Worm (Caenorhabditis elegans) whole organism, L1 larva: ENCODE results near the gene C29F9.5.

Experiments
- F16B12.6 ChIP-seq: fragments of 150-350 bp; optimal IDR thresholded peaks from 2 replicates; lab custom pipeline; 2014; ENCODE audit warnings: missing biosample characterization, missing genetic modification characterization
- aha-1 ChIP-seq: fragments of 150-350 bp; optimal IDR thresholded peaks from 2 replicates; lab custom pipeline; 2014; ENCODE audit warnings: missing biosample characterization, missing genetic modification characterization
- aly-2 ChIP-seq: fragments of 150-350 bp; optimal IDR thresholded peaks from 2 replicates; lab custom pipeline; 2014; ENCODE audit warnings: missing biosample characterization, missing genetic modification characterization
- ama-1 ChIP-seq: fragments of 150-350 bp; optimal IDR thresholded peaks from 2 replicates; lab custom pipeline; 2014
- ceh-82 ChIP-seq, 3 experiments: fragments of 150-350 bp in 1 of 3; sonication (generic microtip) in 2 of 3; optimal IDR thresholded peaks; 2 replicates each; lab custom pipeline; 2014 to 2017; ENCODE audit warnings: missing biosample characterization in 3 of 3, missing genetic modification characterization in 3 of 3
- dpl-1 ChIP-seq, 3 experiments: fragments of 150-350 bp in 2 of 3; sonication (generic microtip) in 1 of 3; optimal IDR thresholded peaks; 2 replicates each; lab custom pipeline; 2014 to 2017; ENCODE audit warnings: missing biosample characterization in 3 of 3, missing genetic modification characterization in 3 of 3, missing genetic modification reagents in 3 of 3
- efl-1 ChIP-seq, 4 experiments: fragments of 150-350 bp; optimal IDR thresholded peaks in 3 of 4; peaks in 1 of 4; 1 replicate in 1 of 4; 2 replicates in 3 of 4; lab custom pipeline; 2014; ENCODE audit warnings: missing biosample characterization in 2 of 4, missing genetic modification characterization in 2 of 4, missing genetic modification reagents in 2 of 4
- efl-3 ChIP-seq: fragments of 200-800 bp; sonication (Bioruptor generic); optimal IDR thresholded peaks from 2 replicates; lab custom pipeline; 2018; ENCODE audit warnings: mild to moderate bottlenecking, missing genetic modification characterization, missing compliant biosample characterization
- egl-13 ChIP-seq: sonication (generic microtip); optimal IDR thresholded peaks from 2 replicates; lab custom pipeline; 2016; ENCODE audit warnings: missing genotype, missing genetic modification reagents, missing genetic modification characterization, missing compliant biosample characterization
- egl-27 ChIP-seq, 2 experiments: fragments of 150-350 bp in 1 of 2; sonication (generic microtip); optimal IDR thresholded peaks; 3 replicates each; lab custom pipeline; 2017 to 2018; ENCODE audit warnings: missing biosample characterization in 2 of 2, missing genetic modification characterization in 2 of 2, missing genetic modification reagents in 2 of 2
- elt-2 ChIP-seq: sonication (generic microtip); optimal IDR thresholded peaks from 2 replicates; lab custom pipeline; 2016; ENCODE audit warnings: missing genetic modification characterization, mild to moderate bottlenecking, inconsistent platforms, missing compliant biosample characterization, missing genetic modification reagents
- fkh-10 ChIP-seq: sonication (generic microtip); optimal IDR thresholded peaks from 2 replicates; lab custom pipeline; 2017; ENCODE audit warnings: missing biosample characterization, missing genetic modification reagents, missing genetic modification characterization
- fkh-4 ChIP-seq: sonication (generic microtip); optimal IDR thresholded peaks from 2 replicates; lab custom pipeline; 2016; ENCODE audit warnings: missing compliant biosample characterization, missing genetic modification characterization, borderline replicate concordance
- fkh-8 ChIP-seq: sonication (generic microtip); optimal IDR thresholded peaks from 2 replicates; lab custom pipeline; 2016; ENCODE audit warnings: mild to moderate bottlenecking, missing genetic modification characterization, missing compliant biosample characterization
- fos-1 ChIP-seq: fragments of 150-350 bp; optimal IDR thresholded peaks from 2 replicates; lab custom pipeline; 2014; ENCODE audit warnings: missing biosample characterization, missing genetic modification characterization
- grh-1 ChIP-seq: fragments of 200-800 bp; sonication (Bioruptor generic); IDR thresholded peaks from 2 replicates; pipeline ENCODE4 v1.3.6; 2022; ENCODE audit warnings: missing genetic modification reagents, missing genetic modification characterization, missing compliant biosample characterization
- hpl-2 ChIP-seq: fragments of 150-350 bp; optimal IDR thresholded peaks from 2 replicates; lab custom pipeline; 2014; ENCODE audit warnings: missing biosample characterization, missing genetic modification reagents, missing genetic modification characterization
- isw-1 ChIP-seq: fragments of 200-800 bp; sonication (Bioruptor generic); IDR thresholded peaks from 2 replicates; pipeline ENCODE4 v1.3.6; 2022; ENCODE audit warnings: missing genetic modification characterization, missing compliant biosample characterization
- jun-1 ChIP-seq: fragments of 150-350 bp; optimal IDR thresholded peaks from 2 replicates; lab custom pipeline; 2014; ENCODE audit warnings: missing biosample characterization, missing genetic modification reagents, missing genetic modification characterization
- lir-3 ChIP-seq: sonication (generic microtip); optimal IDR thresholded peaks from 2 replicates; lab custom pipeline; 2016; ENCODE audit warnings: mild to moderate bottlenecking, missing genetic modification characterization, moderate library complexity, missing compliant biosample characterization; ENCODE audit not compliant: poor library complexity
- mab-9 ChIP-seq: fragments of 200-800 bp; sonication (Bioruptor generic); IDR thresholded peaks from 2 replicates; pipeline ENCODE4 v1.3.6; 2022; ENCODE audit warnings: missing genetic modification reagents, missing genetic modification characterization, missing compliant biosample characterization
- mef-2 ChIP-seq: fragments of 150-350 bp; optimal IDR thresholded peaks from 2 replicates; lab custom pipeline; 2014; ENCODE audit warnings: missing biosample characterization, missing genetic modification characterization
- mep-1 ChIP-seq: fragments of 150-350 bp; optimal IDR thresholded peaks from 2 replicates; lab custom pipeline; 2014; ENCODE audit warnings: missing biosample characterization, missing genetic modification characterization
- nhr-12 ChIP-seq: sonication (generic microtip); optimal IDR thresholded peaks from 2 replicates; lab custom pipeline; 2017; ENCODE audit warnings: missing biosample characterization, missing genetic modification characterization
- nhr-19 ChIP-seq: fragments of 200-800 bp; sonication (Bioruptor generic); conservative IDR thresholded peaks from 2 replicates; pipeline ENCODE4 v1.3.6; 2022; ENCODE audit warnings: missing genetic modification characterization, missing compliant biosample characterization
- nhr-237 ChIP-seq: fragments of 150-350 bp; optimal IDR thresholded peaks from 2 replicates; lab custom pipeline; 2014; ENCODE audit warnings: missing biosample characterization, missing genetic modification characterization
- nhr-28 ChIP-seq: fragments of 150-350 bp; optimal IDR thresholded peaks from 2 replicates; lab custom pipeline; 2014; ENCODE audit warnings: missing biosample characterization, missing genetic modification characterization
- nhr-47 ChIP-seq: sonication (generic microtip); optimal IDR thresholded peaks from 2 replicates; lab custom pipeline; 2016; ENCODE audit warnings: mild to moderate bottlenecking, missing genetic modification characterization, moderate library complexity, missing compliant biosample characterization
- nhr-84 ChIP-seq: sonication (generic microtip); optimal IDR thresholded peaks from 2 replicates; lab custom pipeline; 2017; ENCODE audit warnings: missing biosample characterization, missing genetic modification characterization
- pax-3 ChIP-seq: fragments of 200-800 bp; sonication (Bioruptor generic); optimal IDR thresholded peaks from 2 replicates; lab custom pipeline; 2018; ENCODE audit warnings: mild to moderate bottlenecking, missing genetic modification characterization, moderate library complexity, missing compliant biosample characterization
- snpc-4 ChIP-seq: fragments of 150-350 bp; optimal IDR thresholded peaks from 2 replicates; lab custom pipeline; 2014; ENCODE audit warnings: missing biosample characterization, missing genetic modification characterization
- snu-23 ChIP-seq: sonication (generic microtip); optimal IDR thresholded peaks from 2 replicates; lab custom pipeline; 2016; ENCODE audit warnings: missing genetic modification characterization, missing compliant biosample characterization
- sox-4 ChIP-seq: sonication (generic microtip); optimal IDR thresholded peaks from 2 replicates; lab custom pipeline; 2016; ENCODE audit warnings: missing genetic modification characterization, missing compliant biosample characterization
- sup-37 ChIP-seq: fragments of 200-800 bp; sonication (Bioruptor generic); optimal IDR thresholded peaks from 2 replicates; lab custom pipeline; 2018; ENCODE audit warnings: mild to moderate bottlenecking, missing genetic modification characterization, missing compliant biosample characterization
- tbx-2 ChIP-seq: sonication (generic microtip); optimal IDR thresholded peaks from 2 replicates; lab custom pipeline; 2016; ENCODE audit warnings: missing genetic modification characterization, missing compliant biosample characterization
- unc-130 ChIP-seq: fragments of 150-350 bp; optimal IDR thresholded peaks from 2 replicates; lab custom pipeline; 2017; ENCODE audit warnings: missing biosample characterization, missing genetic modification characterization, inconsistent platforms
- unc-30 ChIP-seq: sonication (generic microtip); optimal IDR thresholded peaks from 2 replicates; lab custom pipeline; 2017; ENCODE audit warnings: missing biosample characterization, missing genetic modification characterization
- unc-98 ChIP-seq: fragments of 200-800 bp; sonication (Bioruptor generic); IDR thresholded peaks from 2 replicates; pipeline ENCODE4 v1.3.6; 2022; ENCODE audit warnings: missing genetic modification characterization, missing compliant biosample characterization
- zag-1 ChIP-seq: fragments of 150-350 bp; optimal IDR thresholded peaks from 2 replicates; lab custom pipeline; 2014; ENCODE audit warnings: missing biosample characterization, missing genetic modification characterization
- ztf-11 ChIP-seq, 2 experiments: sonication (generic microtip); optimal IDR thresholded peaks; 2 replicates each; lab custom pipeline; 2016 to 2017; ENCODE audit warnings: missing genetic modification characterization in 2 of 2, missing biosample characterization in 1 of 2, missing compliant biosample characterization in 1 of 2
- ztf-4 ChIP-seq: fragments of 150-350 bp; optimal IDR thresholded peaks from 2 replicates; lab custom pipeline; 2014; ENCODE audit warnings: missing biosample characterization, missing genetic modification characterization

C29F9.5 gene

DNA sequence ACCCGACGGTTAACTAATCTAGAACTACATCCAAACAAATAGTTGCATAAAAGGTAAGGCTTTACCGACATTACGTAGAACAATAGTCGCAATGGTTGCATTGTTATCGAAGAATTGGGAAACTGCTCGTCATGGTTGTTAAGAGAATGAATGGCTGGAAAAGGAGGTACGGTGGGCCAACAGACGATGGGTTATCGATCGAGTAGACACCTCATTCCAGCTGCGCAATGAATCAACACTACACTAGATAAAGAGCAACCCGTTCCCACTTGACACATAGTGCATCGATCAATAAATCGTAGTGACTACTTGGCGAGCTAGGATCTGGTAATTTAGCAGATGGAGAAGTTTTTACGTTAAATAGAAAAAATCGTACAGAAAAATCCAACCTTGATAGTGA is 27.8 kb downstream of the C29F9.5 start, which contains the start of the genes T17A3.12 and fbxb-83 (continued):
- TF ChIP-seq nhr-47 (tag; lab: Kevin White, UChicago), result no peak
- no peak for TF ChIP-seq jun-1 (tag; lab: Kevin White, UChicago)

DNA sequence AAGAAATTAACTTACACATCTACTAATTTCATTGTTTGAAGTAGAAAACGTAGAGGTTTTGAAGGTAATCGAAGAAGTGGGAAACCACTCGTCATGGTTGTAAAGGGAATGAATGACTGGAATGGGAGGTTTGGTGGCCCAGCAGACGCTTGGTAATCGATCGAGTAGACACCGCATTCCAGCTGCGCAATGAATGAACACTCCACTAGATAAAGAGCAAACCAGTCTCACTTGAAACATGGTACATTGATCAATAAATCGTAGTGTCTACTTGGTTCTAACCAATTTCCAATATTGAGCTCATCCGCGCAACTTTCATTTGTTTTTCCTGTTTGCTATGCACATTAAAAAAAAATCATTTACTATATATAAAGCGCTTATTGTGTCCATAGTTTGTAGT is 29.1 kb downstream of the C29F9.5 start, which contains the start of gene fbxb-84:
TSS of gene fbxb-84 (minus strand) at position 101 of the 400 bp plus-strand sequence.
- TF ChIP-seq aly-2 (tag; lab: Kevin White, UChicago) (no peak), nhr-84 (no peak), fos-1 (tag; lab: Kevin White, UChicago) (no peak), efl-3 (GFP tag; lab: Kevin White, UChicago) (no peak), nhr-28 (tag; lab: Kevin White, UChicago) (no peak), ceh-82 (tag; optimal IDR thresholded peaks at IDR 0.05; lab: Kevin White, UChicago) (no peak)

DNA sequence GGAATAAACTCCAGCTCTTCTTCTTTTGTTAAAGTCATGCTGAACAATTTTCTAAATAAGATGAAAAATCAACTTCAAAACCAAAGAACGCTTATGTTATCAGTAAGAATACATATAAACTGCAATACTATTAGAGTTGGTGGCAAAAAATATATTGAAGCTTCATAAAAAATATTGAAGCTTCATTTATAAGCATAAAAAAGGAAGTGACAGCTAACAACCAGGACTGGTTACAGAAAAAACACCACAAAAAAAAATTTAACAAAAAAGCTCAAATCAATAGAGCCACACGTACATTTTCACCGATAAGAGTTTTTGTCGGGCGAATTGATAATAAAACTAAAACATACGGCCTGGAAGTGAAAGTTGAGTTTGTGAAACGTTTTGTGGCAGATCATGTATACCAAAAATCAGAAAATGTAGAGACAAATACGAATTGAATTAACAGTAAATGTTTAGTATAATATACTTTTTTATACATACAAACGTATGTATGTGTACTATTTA is 30.3 kb downstream of the C29F9.5 start, which contains the start of gene sqst-5:
TSS of gene sqst-5 (minus strand) at position 51 of the 507 bp plus-strand sequence.
- TF ChIP-seq isw-1 (no peak), sup-37 (GFP tag; lab: Kevin White, UChicago) (no peak), elt-2 (tag; lab: Kevin White, UChicago) (peak; percentile 36), mef-2 (tag; lab: Kevin White, UChicago) (no peak), zag-1 (tag; lab: Kevin White, UChicago) (no peak)

DNA sequence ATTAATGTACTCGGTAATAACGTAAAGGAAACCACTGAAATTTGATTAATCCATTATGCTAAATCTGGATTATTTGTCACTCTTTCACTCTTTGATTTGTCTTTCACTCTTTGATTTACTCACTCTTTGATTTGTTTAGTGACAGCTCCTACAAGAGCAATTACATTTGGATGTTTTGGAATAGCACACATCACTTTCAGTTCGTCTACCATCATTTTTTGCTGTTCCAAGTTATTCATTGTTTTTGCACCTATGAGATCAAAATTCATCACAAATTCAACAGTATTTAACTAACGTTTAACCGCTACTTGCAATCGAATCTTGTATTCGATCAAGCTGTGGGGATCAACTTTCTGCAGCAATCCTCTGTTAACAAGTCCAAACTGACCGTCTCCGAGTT is 31.8 kb downstream of the C29F9.5 start:
- TF ChIP-seq snu-23 (GFP tag; lab: Kevin White, UChicago), result no peak
- no peak for TF ChIP-seq unc-30 (tag; lab: Kevin White, UChicago)
- TF ChIP-seq lir-3 (tag; lab: Kevin White, UChicago), result no peak
- TF ChIP-seq efl-1 (optimal IDR thresholded peaks at IDR 0.05; lab: Kevin White, UChicago), result no peak
- TF ChIP-seq efl-1 (GFP tag; optimal IDR thresholded peaks at IDR 0.05 in 1 of 2; lab: Kevin White, UChicago), result peak in 1 of 2 experiments; percentile 69

DNA sequence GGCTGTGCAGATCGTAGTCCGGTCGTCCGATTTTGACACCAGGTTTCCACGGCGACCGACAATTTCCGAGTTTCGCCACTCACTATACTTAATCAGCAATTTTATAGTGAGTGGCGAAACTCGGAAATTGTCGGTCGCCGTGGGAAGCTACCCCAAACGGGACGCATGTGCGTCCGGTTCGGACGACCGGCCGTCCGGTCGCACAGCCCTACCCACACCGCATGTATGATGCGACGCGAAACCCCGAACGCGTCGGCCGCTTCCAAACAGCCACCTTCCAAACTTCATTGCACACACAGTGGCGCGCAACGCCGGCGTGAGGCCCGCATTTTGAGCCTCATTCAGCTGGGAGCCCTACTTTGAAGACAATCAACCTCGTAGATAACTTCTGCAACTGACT is 33.8 kb downstream of the C29F9.5 start:
- TF ChIP-seq snu-23 (GFP tag; lab: Kevin White, UChicago), result no peak
- TF ChIP-seq egl-27 (tag; optimal IDR thresholded peaks at IDR 0.05; lab: Kevin White, UChicago), result no peak
- no peak for TF ChIP-seq unc-30 (tag; lab: Kevin White, UChicago)
- no peak for TF ChIP-seq ama-1 (lab: Kevin White, UChicago)
- no peak for TF ChIP-seq mep-1
- no peak for TF ChIP-seq grh-1 (GFP tag; lab: Robert Waterston, UW)
- TF ChIP-seq snpc-4 (tag; lab: Kevin White, UChicago), result no peak
- TF ChIP-seq nhr-237 (tag; lab: Kevin White, UChicago), result no peak
- TF ChIP-seq pax-3 (tag; lab: Kevin White, UChicago), result no peak
- no peak for TF ChIP-seq sox-4 (tag; lab: Kevin White, UChicago)
- no peak for TF ChIP-seq nhr-84
- TF ChIP-seq, all 84 proteins: peak for 0

DNA sequence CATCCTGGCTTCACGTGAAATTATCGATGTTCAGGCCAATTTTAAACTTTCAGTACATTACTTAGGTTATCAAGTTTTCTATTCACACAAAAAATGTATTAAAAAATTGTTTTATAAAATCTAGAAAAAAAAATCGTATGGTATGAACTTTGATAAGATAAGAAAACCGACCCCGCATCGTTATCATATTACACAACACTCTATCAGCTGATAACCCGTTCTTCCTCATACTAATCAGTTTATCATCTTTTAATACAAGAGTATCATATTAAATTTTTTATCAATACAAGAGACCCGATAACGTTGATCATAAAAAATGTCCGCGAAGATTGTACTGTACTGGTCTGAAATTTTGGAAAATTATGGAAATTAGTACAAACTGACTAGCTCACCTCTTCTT is 36.9 kb downstream of the C29F9.5 start:
- TF ChIP-seq elt-2 (tag; lab: Kevin White, UChicago), result peak; percentile 100
- no peak for TF ChIP-seq nhr-237 (tag; lab: Kevin White, UChicago)
- no peak for TF ChIP-seq unc-98 (GFP tag; lab: Robert Waterston, UW)
- TF ChIP-seq hpl-2, result no peak
- no peak for TF ChIP-seq mep-1
- TF ChIP-seq nhr-12 (tag; lab: Kevin White, UChicago), result no peak
- TF ChIP-seq fos-1 (tag; lab: Kevin White, UChicago), result no peak
- TF ChIP-seq fkh-4 (tag; lab: Kevin White, UChicago), result no peak
- TF ChIP-seq egl-13 (tag; lab: Kevin White, UChicago), result no peak
- no peak for TF ChIP-seq ztf-4 (tag; lab: Kevin White, UChicago)
- no peak for TF ChIP-seq tbx-2 (tag; lab: Kevin White, UChicago)
- TF ChIP-seq unc-130, result no peak
- TF ChIP-seq mab-9 (GFP tag; lab: Robert Waterston, UW), result no peak
- no peak for TF ChIP-seq F16B12.6 (tag; lab: Kevin White, UChicago)
- TF ChIP-seq aly-2 (tag; lab: Kevin White, UChicago), result no peak
- no peak for TF ChIP-seq aha-1 (tag; lab: Kevin White, UChicago)
- no peak for TF ChIP-seq fkh-8 (tag; lab: Kevin White, UChicago)
- no peak for TF ChIP-seq ztf-11 (tag; optimal IDR thresholded peaks at IDR 0.05; lab: Kevin White, UChicago)
- no peak for TF ChIP-seq dpl-1 (GFP tag; optimal IDR thresholded peaks at IDR 0.05; lab: Kevin White, UChicago)
- peak; percentile 12; the same call in 1 of the 2 replicates for TF ChIP-seq nhr-19 (GFP tag; lab: Robert Waterston, UW)
- TF ChIP-seq fkh-10 (GFP tag; lab: Kevin White, UChicago), result no peak
- no peak for TF ChIP-seq efl-1 (optimal IDR thresholded peaks at IDR 0.05; lab: Kevin White, UChicago)
- no peak for TF ChIP-seq efl-1 (GFP tag; optimal IDR thresholded peaks at IDR 0.05 in 1 of 2; lab: Kevin White, UChicago)
- TF ChIP-seq efl-3 (GFP tag; lab: Kevin White, UChicago), result no peak
